Worm (Caenorhabditis elegans) whole organism, young adult: Measurements from ENCODE around the gene H04D03.4.

ENCODE experiments used
- B0261.1 ChIP-seq: sonication (generic microtip); optimal IDR thresholded peaks from 2 replicates; lab custom pipeline; 2016; ENCODE audit warnings: mild to moderate bottlenecking, missing genetic modification characterization, moderate library complexity, missing compliant biosample characterization
- C06A6.2 ChIP-seq: fragments of 200-800 bp; sonication (Bioruptor generic); conservative IDR thresholded peaks from 2 replicates; pipeline ENCODE4 v1.3.6; 2022; ENCODE audit warnings: missing genetic modification characterization, missing compliant biosample characterization
- D2030.7 ChIP-seq: fragments of 200-800 bp; sonication (Bioruptor generic); IDR thresholded peaks from 2 replicates; pipeline ENCODE4 v1.3.6; 2022; ENCODE audit warnings: missing genetic modification reagents, missing genetic modification characterization, missing compliant biosample characterization
- F33H1.4 ChIP-seq: fragments of 200-800 bp; sonication (Bioruptor generic); IDR thresholded peaks from 2 replicates; pipeline ENCODE4 v1.3.6; 2022; ENCODE audit warnings: missing genetic modification reagents, missing genetic modification characterization, missing compliant biosample characterization
- F49E8.2 ChIP-seq: sonication (generic microtip); optimal IDR thresholded peaks from 3 replicates; lab custom pipeline; 2017; ENCODE audit warnings: missing genetic modification characterization, mild to moderate bottlenecking, missing compliant biosample characterization, antibody characterized with exemption, moderate library complexity; ENCODE audit not compliant: insufficient read depth
- F57A8.1 ChIP-seq: fragments of 200-800 bp; sonication (Bioruptor generic); optimal IDR thresholded peaks from 2 replicates; lab custom pipeline; 2018; ENCODE audit warnings: mild to moderate bottlenecking, missing genetic modification characterization, moderate library complexity, missing compliant biosample characterization
- K11D2.4 ChIP-seq: fragments of 200-800 bp; sonication (Bioruptor generic); IDR thresholded peaks from 2 replicates; pipeline ENCODE4 v1.3.6; 2022; ENCODE audit warnings: missing genetic modification reagents, missing genetic modification characterization, missing compliant biosample characterization
- T26A5.8 ChIP-seq: sonication (generic microtip); optimal IDR thresholded peaks from 2 replicates; lab custom pipeline; 2016; ENCODE audit warnings: missing genetic modification characterization, missing compliant biosample characterization
- Y53G8AR.9 ChIP-seq: fragments of 200-800 bp; sonication (Bioruptor generic); conservative IDR thresholded peaks from 2 replicates; pipeline ENCODE4 v1.3.6; 2022; ENCODE audit warnings: missing genetic modification reagents, missing genetic modification characterization, missing compliant biosample characterization
- Y67H2A.10 ChIP-seq: fragments of 200-800 bp; sonication (Bioruptor generic); conservative IDR thresholded peaks from 2 replicates; pipeline ENCODE4 v1.3.6; 2022; ENCODE audit warnings: missing genetic modification reagents, missing genetic modification characterization, missing compliant biosample characterization
- Y79H2A.3 ChIP-seq: fragments of 200-800 bp; sonication (Bioruptor generic); conservative IDR thresholded peaks from 2 replicates; pipeline ENCODE4 v1.3.6; 2022; ENCODE audit warnings: missing genetic modification reagents, missing genetic modification characterization, missing compliant biosample characterization
- Y95B8A.8 ChIP-seq: fragments of 200-800 bp; sonication (Bioruptor generic); IDR thresholded peaks from 2 replicates; pipeline ENCODE4 v1.3.6; 2022; ENCODE audit warnings: missing genetic modification reagents, missing genetic modification characterization, missing compliant biosample characterization
- attf-3 ChIP-seq: fragments of 200-800 bp; sonication (Bioruptor generic); conservative IDR thresholded peaks from 2 replicates; pipeline ENCODE4 v1.3.6; 2022; ENCODE audit warnings: missing genetic modification reagents, missing genetic modification characterization, missing compliant biosample characterization
- cebp-2 ChIP-seq: fragments of 200-800 bp; sonication (Bioruptor generic); IDR thresholded peaks from 2 replicates; pipeline ENCODE4 v1.3.6; 2022; ENCODE audit warnings: missing genetic modification characterization, missing compliant biosample characterization
- ceh-100 ChIP-seq: fragments of 200-800 bp; sonication (Bioruptor generic); IDR thresholded peaks from 2 replicates; pipeline ENCODE4 v1.3.6; 2022; ENCODE audit warnings: missing genetic modification reagents, missing genetic modification characterization, missing compliant biosample characterization
- ceh-27 ChIP-seq: fragments of 200-800 bp; sonication (Bioruptor generic); optimal IDR thresholded peaks from 2 replicates; lab custom pipeline; 2018; ENCODE audit warnings: mild to moderate bottlenecking, missing genetic modification characterization, moderate library complexity, missing compliant biosample characterization
- ceh-40 ChIP-seq: fragments of 200-800 bp; sonication (Bioruptor generic); IDR thresholded peaks from 2 replicates; pipeline ENCODE4 v1.3.6; 2022; ENCODE audit warnings: missing genetic modification characterization, missing compliant biosample characterization
- die-1 ChIP-seq: sonication (generic microtip); optimal IDR thresholded peaks from 2 replicates; lab custom pipeline; 2016; ENCODE audit warnings: missing genotype, mild to moderate bottlenecking, missing genetic modification characterization, missing compliant biosample characterization
- hmg-1.2 ChIP-seq: fragments of 200-800 bp; sonication (Bioruptor generic); IDR thresholded peaks from 2 replicates; pipeline ENCODE4 v1.3.6; 2022; ENCODE audit warnings: missing genetic modification reagents, missing genetic modification characterization, missing compliant biosample characterization
- let-607 ChIP-seq, 2 experiments: fragments of 200-800 bp in 1 of 2; sonication (Bioruptor generic) in 1 of 2; sonication (generic microtip) in 1 of 2; optimal IDR thresholded peaks; 2 replicates each; lab custom pipeline; 2016 to 2018; ENCODE audit warnings: mild to moderate bottlenecking in 2 of 2, missing compliant biosample characterization in 2 of 2, missing genetic modification characterization in 2 of 2, moderate library complexity in 2 of 2, missing genotype in 1 of 2
- lin-26 ChIP-seq: fragments of 200-800 bp; sonication (Bioruptor generic); IDR thresholded peaks from 2 replicates; pipeline ENCODE4 v1.3.6; 2022; ENCODE audit warnings: missing genetic modification reagents, missing genetic modification characterization, missing compliant biosample characterization
- lin-54 ChIP-seq: fragments of 200-800 bp; sonication (Bioruptor generic); optimal IDR thresholded peaks from 2 replicates; lab custom pipeline; 2018; ENCODE audit warnings: mild to moderate bottlenecking, missing genetic modification characterization, missing compliant biosample characterization
- lsl-1 ChIP-seq: fragments of 200-800 bp; sonication (Bioruptor generic); optimal IDR thresholded peaks from 2 replicates; lab custom pipeline; 2018; ENCODE audit warnings: mild to moderate bottlenecking, missing genetic modification characterization, moderate library complexity, missing compliant biosample characterization
- madf-3 ChIP-seq: fragments of 200-800 bp; sonication (Bioruptor generic); IDR thresholded peaks from 2 replicates; pipeline ENCODE4 v1.3.6; 2022; ENCODE audit warnings: missing genetic modification reagents, missing genetic modification characterization, missing compliant biosample characterization
- madf-6 ChIP-seq: fragments of 200-800 bp; sonication (Bioruptor generic); IDR thresholded peaks from 2 replicates; pipeline ENCODE4 v1.3.6; 2022; ENCODE audit warnings: missing genetic modification reagents, missing genetic modification characterization, missing compliant biosample characterization
- mcd-1 ChIP-seq: fragments of 200-800 bp; sonication (Bioruptor generic); IDR thresholded peaks from 2 replicates; pipeline ENCODE4 v1.3.6; 2022; ENCODE audit warnings: missing genetic modification reagents, missing genetic modification characterization, missing compliant biosample characterization
- nfya-1 ChIP-seq: sonication (generic microtip); optimal IDR thresholded peaks from 2 replicates; lab custom pipeline; 2017; ENCODE audit warnings: antibody characterized with exemption, missing compliant biosample characterization, missing genetic modification characterization, borderline replicate concordance; ENCODE audit not compliant: insufficient read depth
- pha-4 ChIP-seq: fragments of 150-350 bp; sonication (generic microtip); optimal IDR thresholded peaks from 2 replicates; lab custom pipeline; 2014; ENCODE audit warnings: missing biosample characterization, missing genetic modification reagents, missing genetic modification characterization
- rcor-1 ChIP-seq: fragments of 200-800 bp; sonication (Bioruptor generic); IDR thresholded peaks from 2 replicates; pipeline ENCODE4 v1.3.6; 2022; ENCODE audit warnings: missing genetic modification reagents, missing genetic modification characterization, missing compliant biosample characterization
- rpc-1 ChIP-seq, 2 experiments: fragments of 150-350 bp in 1 of 2; sonication (generic microtip) in 1 of 2; optimal IDR thresholded peaks; 2 replicates each; lab custom pipeline; 2014 to 2018; ENCODE audit warnings: missing biosample characterization in 1 of 2, missing genetic modification characterization in 1 of 2, missing genetic modification reagents in 1 of 2, missing genotype in 1 of 2
- sptf-2 ChIP-seq: fragments of 200-800 bp; sonication (Bioruptor generic); optimal IDR thresholded peaks from 2 replicates; lab custom pipeline; 2018; ENCODE audit warnings: mild to moderate bottlenecking, missing genetic modification characterization, missing compliant biosample characterization
- tbp1 ChIP-seq: fragments of 200-800 bp; sonication (Bioruptor generic); optimal IDR thresholded peaks from 2 replicates; lab custom pipeline; 2018; ENCODE audit warnings: mild to moderate bottlenecking, missing genetic modification characterization, missing compliant biosample characterization
- ztf-22 ChIP-seq: fragments of 200-800 bp; sonication (Bioruptor generic); optimal IDR thresholded peaks from 2 replicates; lab custom pipeline; 2018; ENCODE audit warnings: mild to moderate bottlenecking, missing genetic modification characterization, moderate library complexity, missing compliant biosample characterization
- ztf-26 ChIP-seq: sonication (generic microtip); optimal IDR thresholded peaks from 2 replicates; lab custom pipeline; 2017; ENCODE audit warnings: missing genetic modification characterization, missing compliant biosample characterization
- ztf-28 ChIP-seq: fragments of 200-800 bp; sonication (Bioruptor generic); IDR thresholded peaks from 2 replicates; pipeline ENCODE4 v1.3.6; 2022; ENCODE audit warnings: missing genetic modification reagents, missing genetic modification characterization, missing compliant biosample characterization

The H04D03.4 gene

ce11 chrIII:10435938-10436842, 14.7 kb downstream of the H04D03.4 start, which contains the start of the genes smrd-1 and enu-3.1 (continued):
- TF ChIP-seq Y79H2A.3 (0 out of 2 replicates have a peak, but pooled peaks have one; percentile 7), Y67H2A.10 (GFP tag; lab: Robert Waterston, UW) (peak; percentile 28; the same call in 1 of the 2 replicates), tbp1 (GFP tag; lab: Kevin White, UChicago) (peak; percentile 28), D2030.7 (GFP tag; lab: Robert Waterston, UW) (peak; percentile 92), ceh-40 (GFP tag; lab: Robert Waterston, UW) (peak; percentile 47; the same call in 1 of the 2 replicates), hmg-1.2 (GFP tag; lab: Robert Waterston, UW) (peak; percentile 54), Y95B8A.8 (GFP tag; lab: Robert Waterston, UW) (peak; percentile 62; the same call in 1 of the 2 replicates), C06A6.2 (GFP tag; lab: Robert Waterston, UW) (0 out of 2 replicates have a peak, but pooled peaks have one; percentile 27), lsl-1 (GFP tag; lab: Kevin White, UChicago) (peak; percentile 58), ceh-27 (GFP tag; lab: Kevin White, UChicago) (peak; percentile 32), rcor-1 (GFP tag; lab: Robert Waterston, UW) (peak; percentile 84), ztf-28 (GFP tag; lab: Robert Waterston, UW) (peak; percentile 79; the same call in 1 of the 2 replicates), K11D2.4 (GFP tag; lab: Robert Waterston, UW) (peak; percentile 58; the same call in 1 of the 2 replicates), lin-54 (peak; percentile 87), attf-3 (GFP tag; lab: Robert Waterston, UW) (peak; percentile 63; the same call in 1 of the 2 replicates), let-607 (tag; optimal IDR thresholded peaks at IDR 0.05; lab: Kevin White, UChicago) (peak in 1 of 2 experiments; percentile 22), mcd-1 (GFP tag; lab: Robert Waterston, UW) (peak; percentile 85)
- TF ChIP-seq, all 124 proteins: peak for 49; not testable (repeated sequence) for 75

- TF ChIP-seq madf-3 (0 out of 2 replicates have a peak, but pooled peaks have one; percentile 24), pha-4 (tag; lab: Kevin White, UChicago) (no peak), rpc-1 (optimal IDR thresholded peaks at IDR 0.05; lab: Kevin White, UChicago) (peak; percentile 48), rpc-1 (tag; optimal IDR thresholded peaks at IDR 0.05; lab: Kevin White, UChicago) (peak; percentile 68), die-1 (tag; lab: Kevin White, UChicago) (peak; percentile 27), ceh-100 (GFP tag; lab: Robert Waterston, UW) (peak; percentile 28; the same call in 1 of the 2 replicates), madf-6 (GFP tag; lab: Robert Waterston, UW) (0 out of 2 replicates have a peak, but pooled peaks have one; percentile 29), B0261.1 (tag; lab: Kevin White, UChicago) (peak; percentile 57), lin-26 (0 out of 2 replicates have a peak, but pooled peaks have one; percentile 49), lsl-1 (GFP tag; lab: Kevin White, UChicago) (peak; percentile 25), F49E8.2 (tag; lab: Kevin White, UChicago) (peak; percentile 17), C06A6.2 (GFP tag; lab: Robert Waterston, UW) (no peak), tbp1 (GFP tag; lab: Kevin White, UChicago) (peak; percentile 82), cebp-2 (GFP tag; lab: Robert Waterston, UW) (no peak)
These were observed 18.8 kb downstream of the H04D03.4 start for ce11 chrIII:10432104-10432503.

ce11 chrIII:10427882-10428281, 23.0 kb downstream of the H04D03.4 start, which contains the start of gene prp-3:
Gene prp-3, minus strand, starts transcription at chrIII:10427982.
- TF ChIP-seq attf-3 (GFP tag; lab: Robert Waterston, UW) (no peak), ztf-26 (tag; lab: Kevin White, UChicago) (no peak), F57A8.1 (GFP tag; lab: Kevin White, UChicago) (no peak), ztf-22 (no peak), T26A5.8 (tag; lab: Kevin White, UChicago) (no peak), F33H1.4 (GFP tag; lab: Robert Waterston, UW) (no peak), Y53G8AR.9 (no peak), nfya-1 (tag; lab: Kevin White, UChicago) (no peak), madf-6 (GFP tag; lab: Robert Waterston, UW) (no peak), sptf-2 (GFP tag; lab: Kevin White, UChicago) (no peak)
- TF ChIP-seq, all 124 proteins: peak for 0
